Fruit fly (Drosophila melanogaster) whole organism, prepupa: ENCODE data around the gene CG10063.
A peak's percentile ranks its signal among the peaks of the same experiment; 100 is the strongest.

Experiments used
- Blimp-1 ChIP-seq: fragments of 200-800 bp; sonication (Bioruptor generic); optimal IDR thresholded peaks from 3 replicates; lab custom pipeline; 2017; ENCODE audit warnings: missing biosample characterization, missing genetic modification characterization, mild to moderate bottlenecking, moderate library complexity, missing genetic modification reagents
- CG10631 ChIP-seq: fragments of 200-800 bp; sonication (Bioruptor generic); optimal IDR thresholded peaks from 2 replicates; lab custom pipeline; 2016; ENCODE audit warnings: missing biosample characterization, missing genetic modification characterization
- CG10669 ChIP-seq: fragments of 200-800 bp; sonication (Bioruptor generic); optimal IDR thresholded peaks from 3 replicates; lab custom pipeline; 2018; ENCODE audit warnings: missing biosample characterization, mild to moderate bottlenecking, missing genetic modification characterization, moderate library complexity
- CG11294 ChIP-seq: fragments of 200-800 bp; sonication (Bioruptor generic); IDR thresholded peaks from 2 replicates; pipeline ENCODE4 v1.3.6; 2022; ENCODE audit warnings: missing biosample characterization, missing genetic modification characterization
- CG15336 ChIP-seq: fragments of 200-800 bp; sonication (Bioruptor generic); IDR thresholded peaks from 2 replicates; pipeline ENCODE4 v1.3.6; 2022; ENCODE audit warnings: missing biosample characterization, missing genetic modification characterization
- CG1621 ChIP-seq: fragments of 200-800 bp; sonication (Bioruptor generic); optimal IDR thresholded peaks from 3 replicates; lab custom pipeline; 2018; ENCODE audit warnings: missing biosample characterization, mild to moderate bottlenecking, missing genetic modification characterization
- CG16779 ChIP-seq: fragments of 200-800 bp; sonication (Bioruptor generic); optimal IDR thresholded peaks from 3 replicates; lab custom pipeline; 2017; ENCODE audit warnings: missing biosample characterization, mild to moderate bottlenecking, missing genetic modification characterization
- CG3032 ChIP-seq: fragments of 200-800 bp; optimal IDR thresholded peaks from 2 replicates; lab custom pipeline; 2019; ENCODE audit warnings: missing biosample characterization, mild to moderate bottlenecking, missing genetic modification characterization, moderate library complexity
- CG31627 ChIP-seq: fragments of 200-800 bp; sonication (Bioruptor generic); optimal IDR thresholded peaks from 3 replicates; lab custom pipeline; 2016; ENCODE audit warnings: missing biosample characterization, missing genetic modification characterization
- CG34406 ChIP-seq: fragments of 200-800 bp; sonication (Bioruptor generic); optimal IDR thresholded peaks from 3 replicates; lab custom pipeline; 2016; ENCODE audit warnings: missing biosample characterization, missing genetic modification characterization
- CG6163 ChIP-seq: fragments of 200-800 bp; sonication (Bioruptor generic); IDR thresholded peaks from 3 replicates; pipeline ENCODE4 v1.3.6; 2022; ENCODE audit warnings: missing biosample characterization, missing genetic modification characterization
- CG6276 ChIP-seq: fragments of 200-800 bp; sonication (Bioruptor generic); optimal IDR thresholded peaks from 2 replicates; lab custom pipeline; 2017; ENCODE audit warnings: missing biosample characterization, mild to moderate bottlenecking, missing genetic modification characterization
- CG6792 ChIP-seq: fragments of 200-800 bp; sonication (Bioruptor generic); optimal IDR thresholded peaks from 3 replicates; lab custom pipeline; 2016; ENCODE audit warnings: missing biosample characterization, missing genetic modification characterization
- CG6808 ChIP-seq: fragments of 200-800 bp; sonication (Bioruptor generic); optimal IDR thresholded peaks from 3 replicates; lab custom pipeline; 2017; ENCODE audit warnings: missing biosample characterization, missing genetic modification characterization, mild to moderate bottlenecking, moderate library complexity, missing genetic modification reagents
- CG6854 ChIP-seq: fragments of 200-800 bp; sonication (Bioruptor generic); optimal IDR thresholded peaks from 2 replicates; lab custom pipeline; 2017; ENCODE audit warnings: missing biosample characterization, mild to moderate bottlenecking, missing genetic modification characterization
- CG7368 ChIP-seq: fragments of 200-800 bp; sonication (Bioruptor generic); optimal IDR thresholded peaks from 3 replicates; lab custom pipeline; 2016; ENCODE audit warnings: missing biosample characterization, missing genetic modification characterization
- CG8632 ChIP-seq: fragments of 200-800 bp; sonication (Bioruptor generic); optimal IDR thresholded peaks from 3 replicates; lab custom pipeline; 2016; ENCODE audit warnings: missing biosample characterization, missing genetic modification characterization
- Eip75B ChIP-seq: fragments of 200-800 bp; sonication (Bioruptor generic); optimal IDR thresholded peaks from 3 replicates; lab custom pipeline; 2016; ENCODE audit warnings: missing biosample characterization, missing genetic modification characterization
- Eip78C ChIP-seq: fragments of 200-800 bp; sonication (Bioruptor generic); peaks from one replicate; lab custom pipeline; 2016; ENCODE audit warnings: missing biosample characterization, missing genetic modification characterization
- Eip93F ChIP-seq: fragments of 200-800 bp; sonication (Bioruptor generic); optimal IDR thresholded peaks from 2 replicates; lab custom pipeline; 2016; ENCODE audit warnings: missing biosample characterization, mild to moderate bottlenecking, missing genetic modification characterization
- Gug ChIP-seq: fragments of 200-800 bp; sonication (Bioruptor generic); IDR thresholded peaks from 2 replicates; pipeline ENCODE4 v1.3.6; 2022; ENCODE audit warnings: missing biosample characterization, missing genetic modification characterization
- Hr39 ChIP-seq: fragments of 200-800 bp; sonication (Bioruptor generic); optimal IDR thresholded peaks from 2 replicates; lab custom pipeline; 2016; ENCODE audit warnings: missing biosample characterization, missing genetic modification characterization
- Hr4 ChIP-seq: fragments of 200-800 bp; sonication (Bioruptor generic); optimal IDR thresholded peaks from 3 replicates; lab custom pipeline; 2016; ENCODE audit warnings: missing biosample characterization, missing genetic modification characterization
- Met ChIP-seq: fragments of 200-800 bp; sonication (Bioruptor generic); optimal IDR thresholded peaks from 3 replicates; lab custom pipeline; 2016; ENCODE audit warnings: missing biosample characterization, missing genetic modification characterization
- OdsH ChIP-seq: fragments of 200-800 bp; sonication (Bioruptor generic); optimal IDR thresholded peaks from 3 replicates; lab custom pipeline; 2016; ENCODE audit warnings: missing biosample characterization, missing genetic modification characterization
- Smox ChIP-seq: fragments of 200-800 bp; sonication (Bioruptor generic); optimal IDR thresholded peaks from 3 replicates; lab custom pipeline; 2016; ENCODE audit warnings: missing biosample characterization, missing genetic modification characterization
- Sox102F ChIP-seq: fragments of 200-800 bp; sonication (Bioruptor generic); optimal IDR thresholded peaks from 2 replicates; lab custom pipeline; 2016; ENCODE audit warnings: missing biosample characterization, mild to moderate bottlenecking, missing genetic modification characterization
- Sox14 ChIP-seq: fragments of 200-800 bp; sonication (Bioruptor generic); optimal IDR thresholded peaks from 3 replicates; lab custom pipeline; 2016; ENCODE audit warnings: missing biosample characterization, missing genetic modification characterization
- Sox15 ChIP-seq: fragments of 200-800 bp; sonication (Bioruptor generic); optimal IDR thresholded peaks from 3 replicates; lab custom pipeline; 2016; ENCODE audit warnings: missing biosample characterization, missing genetic modification characterization
- achi ChIP-seq: fragments of 200-800 bp; sonication (Bioruptor generic); optimal IDR thresholded peaks from 3 replicates; lab custom pipeline; 2016; ENCODE audit warnings: missing biosample characterization, missing genetic modification characterization
- eg ChIP-seq: fragments of 200-800 bp; sonication (Bioruptor generic); IDR thresholded peaks from 3 replicates; pipeline ENCODE4 v1.3.6; 2022; ENCODE audit warnings: missing biosample characterization, missing genetic modification characterization
- esn ChIP-seq: fragments of 200-800 bp; sonication (Bioruptor generic); optimal IDR thresholded peaks from 2 replicates; lab custom pipeline; 2016; ENCODE audit warnings: missing biosample characterization, mild to moderate bottlenecking, missing genetic modification characterization, moderate library complexity
- fd59A ChIP-seq: fragments of 200-800 bp; sonication (Bioruptor generic); optimal IDR thresholded peaks from 2 replicates; lab custom pipeline; 2017; ENCODE audit warnings: missing biosample characterization, mild to moderate bottlenecking, missing genetic modification characterization, missing genetic modification reagents
- fd85E ChIP-seq: fragments of 200-800 bp; sonication (Bioruptor generic); optimal IDR thresholded peaks from 3 replicates; lab custom pipeline; 2016; ENCODE audit warnings: missing biosample characterization, missing genetic modification characterization
- fkh ChIP-seq: fragments of 200-800 bp; sonication (Bioruptor generic); optimal IDR thresholded peaks from 3 replicates; lab custom pipeline; 2017; ENCODE audit warnings: missing biosample characterization, mild to moderate bottlenecking, missing genetic modification characterization, moderate library complexity
- lz ChIP-seq: fragments of 200-800 bp; sonication (Bioruptor generic); optimal IDR thresholded peaks from 3 replicates; lab custom pipeline; 2016; ENCODE audit warnings: missing biosample characterization, missing genetic modification characterization
- salr ChIP-seq, 2 experiments: fragments of 200-800 bp; sonication (Bioruptor generic); optimal IDR thresholded peaks; 3 replicates each; lab custom pipeline; 2016 to 2018; ENCODE audit warnings: missing biosample characterization in 2 of 2, missing genetic modification characterization in 2 of 2, mild to moderate bottlenecking in 1 of 2
- svp ChIP-seq: fragments of 200-800 bp; sonication (Bioruptor generic); peaks from one replicate; lab custom pipeline; 2016; ENCODE audit warnings: missing biosample characterization, missing genetic modification characterization
- topi ChIP-seq: fragments of 200-800 bp; sonication (Bioruptor generic); optimal IDR thresholded peaks from 3 replicates; lab custom pipeline; 2016; ENCODE audit warnings: missing biosample characterization, missing genetic modification characterization
- vri ChIP-seq: fragments of 200-800 bp; sonication (Bioruptor generic); optimal IDR thresholded peaks from 3 replicates; lab custom pipeline; 2016; ENCODE audit warnings: missing biosample characterization, mild to moderate bottlenecking, missing genetic modification characterization

Gene CG10063

dm6 chr3L:6977391-6977790 lies 5.1 kb upstream of the CG10063 start (continued):
- TF ChIP-seq CG6792 (GFP tag; lab: Kevin White, UChicago) (peak; percentile 58), esn (peak; percentile 63), eg (GFP tag; lab: Robert Waterston, UW) (peak; percentile 89), CG1621 (tag; lab: Kevin White, UChicago) (peak; percentile 22), Hr39 (GFP tag; lab: Kevin White, UChicago) (peak; percentile 20), fkh (GFP tag; lab: Kevin White, UChicago) (no peak), Gug (GFP tag; lab: Robert Waterston, UW) (peak; percentile 82), Eip93F (GFP tag; lab: Kevin White, UChicago) (no peak)

dm6 chr3L:6976601-6977140 lies 4.4 kb upstream of the CG10063 start:
- no peak for TF ChIP-seq CG31627
- TF ChIP-seq CG15336 (GFP tag; lab: Robert Waterston, UW): no peak
- TF ChIP-seq vri (GFP tag; lab: Kevin White, UChicago): peak; percentile 17
- peak; percentile 44 for TF ChIP-seq Eip78C (GFP tag; lab: Kevin White, UChicago)
- TF ChIP-seq fkh (GFP tag; lab: Kevin White, UChicago): peak; percentile 48
- TF ChIP-seq svp (GFP tag; lab: Kevin White, UChicago): peak; percentile 84
- TF ChIP-seq CG10631 (GFP tag; lab: Kevin White, UChicago): no peak
- no peak for TF ChIP-seq CG16779 (tag; lab: Kevin White, UChicago)

dm6 chr3L:6975875-6976274 lies 3.6 kb upstream of the CG10063 start:
- TF ChIP-seq Eip78C (GFP tag; lab: Kevin White, UChicago): peak; percentile 1
- TF ChIP-seq topi (GFP tag; lab: Kevin White, UChicago): no peak
- TF ChIP-seq vri (GFP tag; lab: Kevin White, UChicago): peak; percentile 3
- peak; percentile 18 for TF ChIP-seq svp (GFP tag; lab: Kevin White, UChicago)

- TF ChIP-seq CG34406 (GFP tag; lab: Kevin White, UChicago): no peak
- TF ChIP-seq CG8632 (GFP tag; lab: Kevin White, UChicago): no peak
- no peak for TF ChIP-seq CG6276 (GFP tag; lab: Kevin White, UChicago)
- TF ChIP-seq Sox14: no peak
- no peak for TF ChIP-seq salr (GFP tag; optimal IDR thresholded peaks at IDR 0.05; lab: Kevin White, UChicago)
- no peak for TF ChIP-seq CG31627
- no peak for TF ChIP-seq CG6854 (GFP tag; lab: Kevin White, UChicago)
- TF ChIP-seq Blimp-1 (GFP tag; lab: Kevin White, UChicago): no peak
Measured at dm6 chr3L:6971298-6971697, 969 bp downstream of the CG10063 start.

dm6 chr3L:6968961-6969814 lies 3.1 kb downstream of the CG10063 start, which contains the start of the genes Mis12 and CG9953:
TSS of gene Mis12 (minus strand) at chr3L:6969048.
TSS of gene CG9953 (plus strand) at chr3L:6969658.
- TF ChIP-seq OdsH (GFP tag; lab: Kevin White, UChicago): peak; percentile 32
- TF ChIP-seq CG16779 (tag; lab: Kevin White, UChicago): no peak
- TF ChIP-seq CG34406 (GFP tag; lab: Kevin White, UChicago): peak; percentile 19
- no peak for TF ChIP-seq Blimp-1 (GFP tag; lab: Kevin White, UChicago)
- TF ChIP-seq lz (GFP tag; lab: Kevin White, UChicago): peak; percentile 48
- no peak for TF ChIP-seq Sox102F (GFP tag; lab: Kevin White, UChicago)
- TF ChIP-seq Hr4: peak; percentile 57
- peak; percentile 74 for TF ChIP-seq CG6163
- no peak for TF ChIP-seq fd85E (GFP tag; lab: Kevin White, UChicago)
- peak; percentile 31 for TF ChIP-seq CG6808 (GFP tag; lab: Kevin White, UChicago)
- TF ChIP-seq Eip78C (GFP tag; lab: Kevin White, UChicago): peak; percentile 86
- peak; percentile 48 for TF ChIP-seq achi (GFP tag; lab: Kevin White, UChicago)
- TF ChIP-seq Sox15 (GFP tag; lab: Kevin White, UChicago): peak; percentile 28
- no peak for TF ChIP-seq fd59A (GFP tag; lab: Kevin White, UChicago)
- TF ChIP-seq CG3032 (tag; lab: Kevin White, UChicago): peak; percentile 25
- peak; percentile 80 for TF ChIP-seq eg (GFP tag; lab: Robert Waterston, UW)
- TF ChIP-seq Smox: no peak
- peak; percentile 24 for TF ChIP-seq CG6276 (GFP tag; lab: Kevin White, UChicago)
- peak; percentile 44 for TF ChIP-seq CG10631 (GFP tag; lab: Kevin White, UChicago)
- TF ChIP-seq Eip75B (GFP tag; lab: Kevin White, UChicago): peak; percentile 33
- TF ChIP-seq CG10669 (GFP tag; lab: Kevin White, UChicago): peak; percentile 19
- peak; percentile 37 for TF ChIP-seq Sox14
- no peak for TF ChIP-seq Met (GFP tag; lab: Kevin White, UChicago)
- no peak for TF ChIP-seq CG11294 (GFP tag; lab: Robert Waterston, UW)
- no peak for TF ChIP-seq vri (GFP tag; lab: Kevin White, UChicago)
- TF ChIP-seq CG7368 (GFP tag; lab: Kevin White, UChicago): no peak
- no peak for TF ChIP-seq fkh (GFP tag; lab: Kevin White, UChicago)
- TF ChIP-seq CG15336 (GFP tag; lab: Robert Waterston, UW): peak; percentile 61
